Worm (Caenorhabditis elegans) whole organism, L4 larva: Measurements from ENCODE around the gene xpc-1.

Experiments
- D1046.2 ChIP-seq: fragments of 200-800 bp; sonication (Bioruptor generic); IDR thresholded peaks from 2 replicates; pipeline ENCODE4 v1.3.6; 2022; ENCODE audit warnings: missing genetic modification characterization, missing compliant biosample characterization
- F10B5.3 ChIP-seq: sonication (generic microtip); optimal IDR thresholded peaks from 2 replicates; lab custom pipeline; 2016; ENCODE audit warnings: mild to moderate bottlenecking, missing genetic modification characterization, missing compliant biosample characterization
- F26F4.8 ChIP-seq: fragments of 200-800 bp; sonication (Bioruptor generic); conservative IDR thresholded peaks from 2 replicates; pipeline ENCODE4 v1.3.6; 2022; ENCODE audit warnings: missing genetic modification characterization, missing compliant biosample characterization
- F44E2.7 ChIP-seq: fragments of 200-800 bp; sonication (Bioruptor generic); IDR thresholded peaks from 2 replicates; pipeline ENCODE4 v2.1.2; 2022; ENCODE audit warnings: missing genetic modification characterization, missing compliant biosample characterization
- R02D3.7 ChIP-seq: fragments of 150-350 bp; sonication (generic microtip); optimal IDR thresholded peaks from 3 replicates; lab custom pipeline; 2014; ENCODE audit warnings: missing biosample characterization, missing genetic modification characterization
- Y48G9A.11 ChIP-seq: fragments of 200-800 bp; sonication (Bioruptor generic); IDR thresholded peaks from 2 replicates; pipeline ENCODE4 v1.3.6; 2022; ENCODE audit warnings: missing genetic modification reagents, missing genetic modification characterization, missing compliant biosample characterization
- ceh-20 ChIP-seq: fragments of 200-800 bp; sonication (Bioruptor generic); IDR thresholded peaks from 2 replicates; pipeline ENCODE4 v1.3.6; 2022; ENCODE audit warnings: missing genetic modification reagents, missing genetic modification characterization, missing compliant biosample characterization
- ceh-62 ChIP-seq: sonication (generic microtip); optimal IDR thresholded peaks from 2 replicates; lab custom pipeline; 2017; ENCODE audit warnings: missing biosample characterization, missing genetic modification characterization
- dve-1 ChIP-seq: sonication (generic microtip); optimal IDR thresholded peaks from 2 replicates; lab custom pipeline; 2017; ENCODE audit warnings: antibody characterized with exemption, mild to moderate bottlenecking, missing genetic modification characterization, missing compliant biosample characterization; ENCODE audit not compliant: insufficient read depth
- hif-1 ChIP-seq, 2 experiments: sonication (generic microtip); optimal IDR thresholded peaks; 2 replicates each; lab custom pipeline; 2016 to 2017; ENCODE audit warnings: missing compliant biosample characterization in 2 of 2, missing genetic modification characterization in 2 of 2, missing genetic modification reagents in 2 of 2, missing genotype in 2 of 2, mild to moderate bottlenecking in 1 of 2
- hlh-11 ChIP-seq: fragments of 200-800 bp; sonication (Bioruptor generic); optimal IDR thresholded peaks from 2 replicates; lab custom pipeline; 2018; ENCODE audit warnings: mild to moderate bottlenecking, missing genetic modification characterization, missing compliant biosample characterization
- lin-1 ChIP-seq: fragments of 200-800 bp; sonication (Bioruptor generic); IDR thresholded peaks from 2 replicates; pipeline ENCODE4 v1.3.6; 2022; ENCODE audit warnings: missing genetic modification reagents, missing genetic modification characterization, missing compliant biosample characterization
- lir-3 ChIP-seq: sonication (generic microtip); optimal IDR thresholded peaks from 2 replicates; lab custom pipeline; 2016; ENCODE audit warnings: mild to moderate bottlenecking, missing genetic modification characterization, missing compliant biosample characterization
- madf-5 ChIP-seq, 2 experiments: fragments of 200-800 bp; sonication (Bioruptor generic); IDR thresholded peaks; 2 replicates each; pipeline ENCODE4 v1.3.6; 2022; ENCODE audit warnings: missing compliant biosample characterization in 2 of 2, missing genetic modification characterization in 2 of 2
- madf-9 ChIP-seq: fragments of 200-800 bp; sonication (Bioruptor generic); conservative IDR thresholded peaks from 2 replicates; pipeline ENCODE4 v1.3.6; 2022; ENCODE audit warnings: missing genetic modification reagents, missing genetic modification characterization, missing compliant biosample characterization
- mes-2 ChIP-seq: sonication (generic microtip); optimal IDR thresholded peaks from 2 replicates; lab custom pipeline; 2016; ENCODE audit warnings: missing genotype, mild to moderate bottlenecking, missing genetic modification characterization, missing compliant biosample characterization; ENCODE audit not compliant: poor library complexity, severe bottlenecking
- mxl-2 ChIP-seq: fragments of 200-800 bp; sonication (Bioruptor generic); conservative IDR thresholded peaks from 2 replicates; pipeline ENCODE4 v1.3.6; 2022; ENCODE audit warnings: missing genetic modification reagents, missing genetic modification characterization, missing compliant biosample characterization
- nhr-10 ChIP-seq: fragments of 150-350 bp; optimal IDR thresholded peaks from 2 replicates; lab custom pipeline; 2014; ENCODE audit warnings: missing biosample characterization, missing genetic modification characterization
- nhr-102 ChIP-seq: sonication (generic microtip); optimal IDR thresholded peaks from 2 replicates; lab custom pipeline; 2016; ENCODE audit warnings: mild to moderate bottlenecking, missing genetic modification characterization, moderate library complexity, missing compliant biosample characterization
- nhr-42 ChIP-seq: fragments of 200-800 bp; sonication (Bioruptor generic); IDR thresholded peaks from 2 replicates; pipeline ENCODE4 v1.3.6; 2022; ENCODE audit warnings: missing genetic modification characterization, missing compliant biosample characterization
- nhr-48 ChIP-seq: sonication (generic microtip); optimal IDR thresholded peaks from 2 replicates; lab custom pipeline; 2016; ENCODE audit warnings: mild to moderate bottlenecking, missing genetic modification characterization, missing compliant biosample characterization
- nhr-76 ChIP-seq: fragments of 150-350 bp; optimal IDR thresholded peaks from 2 replicates; lab custom pipeline; 2014; ENCODE audit warnings: missing biosample characterization, missing genetic modification characterization
- php-3 ChIP-seq: fragments of 200-800 bp; sonication (Bioruptor generic); IDR thresholded peaks from 2 replicates; pipeline ENCODE4 v1.3.6; 2022; ENCODE audit warnings: missing genetic modification reagents, missing genetic modification characterization, missing compliant biosample characterization
- saeg-2 ChIP-seq: fragments of 200-800 bp; sonication (Bioruptor generic); IDR thresholded peaks from 2 replicates; pipeline ENCODE4 v1.3.6; 2022; ENCODE audit warnings: missing genetic modification reagents, missing genetic modification characterization, missing compliant biosample characterization
- sdz-12 ChIP-seq: fragments of 200-800 bp; sonication (Bioruptor generic); optimal IDR thresholded peaks from 2 replicates; lab custom pipeline; 2018; ENCODE audit warnings: mild to moderate bottlenecking, missing genetic modification characterization, missing compliant biosample characterization
- set-16 ChIP-seq: fragments of 200-800 bp; sonication (Bioruptor generic); IDR thresholded peaks from 2 replicates; pipeline ENCODE4 v1.3.6; 2022; ENCODE audit warnings: missing genetic modification reagents, missing genetic modification characterization, missing compliant biosample characterization
- skn-1 ChIP-seq: fragments of 150-350 bp; optimal IDR thresholded peaks from 2 replicates; lab custom pipeline; 2014; ENCODE audit warnings: missing biosample characterization, missing genetic modification characterization
- snpc-1.2 ChIP-seq: fragments of 200-800 bp; sonication (Bioruptor generic); IDR thresholded peaks from 2 replicates; pipeline ENCODE4 v1.3.6; 2022; ENCODE audit warnings: missing genetic modification reagents, missing genetic modification characterization, missing compliant biosample characterization
- snpc-4 ChIP-seq: fragments of 150-350 bp; optimal IDR thresholded peaks from 2 replicates; lab custom pipeline; 2014; ENCODE audit warnings: missing biosample characterization, missing genetic modification characterization
- tra-1 ChIP-seq: fragments of 200-800 bp; sonication (Bioruptor generic); IDR thresholded peaks from 2 replicates; pipeline ENCODE4 v1.3.6; 2022; ENCODE audit warnings: missing genetic modification reagents, missing genetic modification characterization, missing compliant biosample characterization
- unc-62 ChIP-seq, 3 experiments: fragments of 150-350 bp in 1 of 3; sonication (generic microtip); optimal IDR thresholded peaks in 2 of 3; peaks in 1 of 3; 1 replicate in 1 of 3; 2 replicates in 2 of 3; lab custom pipeline; 2014 to 2017; ENCODE audit warnings: missing biosample characterization in 3 of 3, missing genetic modification characterization in 3 of 3, missing genetic modification reagents in 3 of 3, missing genotype in 1 of 3
- vab-7 ChIP-seq: fragments of 200-800 bp; sonication (Bioruptor generic); IDR thresholded peaks from 2 replicates; pipeline ENCODE4 v1.3.6; 2022; ENCODE audit warnings: missing genetic modification reagents, missing genetic modification characterization, missing compliant biosample characterization
- zfp-2 ChIP-seq: sonication (generic microtip); optimal IDR thresholded peaks from 2 replicates; lab custom pipeline; 2016; ENCODE audit warnings: mild to moderate bottlenecking, missing genetic modification characterization, missing compliant biosample characterization

xpc-1 gene

ce11 chrIV:1992789-1993188 lies at the start of gene xpc-1:
Gene xpc-1 (plus strand): TSS chrIV:1993089.
- TF ChIP-seq R02D3.7 (tag; lab: Kevin White, UChicago) (no peak), hif-1 (tag; optimal IDR thresholded peaks at IDR 0.05; lab: Kevin White, UChicago) (no peak), dve-1 (tag; lab: Kevin White, UChicago) (no peak), snpc-1.2 (GFP tag; lab: Robert Waterston, UW) (no peak), nhr-48 (tag; lab: Kevin White, UChicago) (no peak), nhr-76 (tag; lab: Kevin White, UChicago) (no peak), F10B5.3 (no peak), lin-1 (no peak), nhr-102 (tag; lab: Kevin White, UChicago) (no peak), hlh-11 (tag; lab: Kevin White, UChicago) (no peak), set-16 (GFP tag; lab: Robert Waterston, UW) (no peak), snpc-4 (tag; lab: Kevin White, UChicago) (no peak), lir-3 (tag; lab: Kevin White, UChicago) (no peak), nhr-10 (tag; lab: Kevin White, UChicago) (no peak)

DNA sequence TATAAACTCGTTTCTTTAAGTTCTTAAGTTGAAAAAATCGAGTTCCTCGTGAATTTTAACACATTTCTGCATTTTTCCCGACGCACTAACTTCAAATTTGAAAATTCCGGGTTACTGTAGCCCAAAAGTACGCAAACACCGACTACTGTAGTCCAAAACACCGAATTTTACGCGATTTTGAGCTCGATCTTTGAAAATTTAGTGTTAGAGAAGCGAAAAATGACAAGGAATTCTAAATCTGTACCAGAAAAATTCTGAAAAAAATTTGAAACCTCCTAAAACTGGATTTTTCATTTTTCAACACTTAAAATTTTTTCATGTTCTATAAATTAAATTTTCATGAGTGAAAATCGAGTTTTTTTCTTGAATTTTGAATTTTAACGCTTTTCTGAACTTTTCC lies 47.7 kb upstream of the xpc-1 start:
- TF ChIP-seq ceh-62 (tag; lab: Kevin White, UChicago) (no peak), sdz-12 (no peak), F44E2.7 (GFP tag; lab: Robert Waterston, UW) (no peak), ceh-20 (GFP tag; lab: Robert Waterston, UW) (no peak), R02D3.7 (tag; lab: Kevin White, UChicago) (no peak), mxl-2 (GFP tag; lab: Robert Waterston, UW) (no peak), saeg-2 (GFP tag; lab: Robert Waterston, UW) (no peak), unc-62 (GFP tag; optimal IDR thresholded peaks at IDR 0.05 in 1 of 2; lab: Kevin White, UChicago) (peak in 1 of 2 experiments; percentile 97), unc-62 (tag; optimal IDR thresholded peaks at IDR 0.05; lab: Kevin White, UChicago) (no peak)

- no peak for TF ChIP-seq zfp-2 (tag; lab: Kevin White, UChicago)
- no peak for TF ChIP-seq ceh-62 (tag; lab: Kevin White, UChicago)
- TF ChIP-seq nhr-102 (tag; lab: Kevin White, UChicago): no peak
- no peak for TF ChIP-seq set-16 (GFP tag; lab: Robert Waterston, UW)
- TF ChIP-seq mes-2 (tag; lab: Kevin White, UChicago): no peak
- TF ChIP-seq nhr-42 (GFP tag; lab: Robert Waterston, UW): no peak
- no peak for TF ChIP-seq skn-1 (tag; lab: Kevin White, UChicago)
- TF ChIP-seq, all 104 proteins: peak for 0
These were observed 45.0 kb upstream of the xpc-1 start, which contains the start of gene tsen-54 for ce11 chrIV:1947891-1948290. Gene tsen-54 (plus strand): TSS chrIV:1948191.

DNA sequence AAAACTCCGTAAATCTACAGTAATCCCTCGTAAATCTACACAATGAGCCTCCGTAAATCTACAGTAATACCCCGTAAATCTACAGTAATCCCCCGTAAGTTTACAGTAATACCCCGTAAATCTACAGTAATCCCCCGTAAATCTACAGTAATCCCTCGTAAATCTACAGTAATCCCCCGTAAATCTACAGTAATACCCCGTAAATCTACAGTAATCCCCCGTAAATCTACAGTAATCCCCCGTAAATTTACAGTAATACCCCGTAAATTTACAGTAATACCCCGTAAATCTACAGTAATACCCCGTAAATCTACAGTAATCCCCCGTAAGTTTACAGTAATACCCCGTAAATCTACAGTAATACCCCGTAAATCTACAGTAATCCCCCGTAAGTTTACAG lies 42.3 kb upstream of the xpc-1 start:
- TF ChIP-seq madf-9 (GFP tag; lab: Robert Waterston, UW) (peak; percentile 15; the same call in 1 of the 2 replicates), F26F4.8 (GFP tag; lab: Robert Waterston, UW) (peak; percentile 53; the same call in 1 of the 2 replicates), D1046.2 (GFP tag; lab: Robert Waterston, UW) (peak; percentile 73; the same call in 1 of the 2 replicates), madf-5 (GFP tag; IDR thresholded peaks at IDR 0.05; lab: Robert Waterston, UW) (0 out of 4 replicates have a peak, but pooled peaks of 1 of the 2 experiments have one; percentile 2), php-3 (GFP tag; lab: Robert Waterston, UW) (0 out of 2 replicates have a peak, but pooled peaks have one; percentile 31), nhr-42 (GFP tag; lab: Robert Waterston, UW) (peak; percentile 20; the same call in 1 of the 2 replicates), Y48G9A.11 (0 out of 2 replicates have a peak, but pooled peaks have one; percentile 27), tra-1 (GFP tag; lab: Robert Waterston, UW) (0 out of 2 replicates have a peak, but pooled peaks have one; percentile 21), vab-7 (GFP tag; lab: Robert Waterston, UW) (0 out of 2 replicates have a peak, but pooled peaks have one; percentile 24)
